Fruit fly (Drosophila melanogaster) whole organism, embryonic: ENCODE results near the gene e.
A peak's percentile ranks its signal among the peaks of the same experiment; 100 is the strongest.

Experiments used
- ATbp ChIP-seq: fragments of 200-800 bp; sonication (Bioruptor generic); optimal IDR thresholded peaks from 2 replicates; lab custom pipeline; 2017; ENCODE audit warnings: missing biosample characterization, mild to moderate bottlenecking, missing genetic modification characterization, missing genetic modification reagents
- Abd-B ChIP-seq: fragments of 200-800 bp; sonication (Bioruptor generic); optimal IDR thresholded peaks from 2 replicates; lab custom pipeline; 2018; ENCODE audit warnings: missing biosample characterization, mild to moderate bottlenecking, missing genetic modification characterization, moderate library complexity
- Aef1 ChIP-seq: fragments of 200-800 bp; sonication (Bioruptor generic); IDR thresholded peaks from 3 replicates; pipeline ENCODE4 v1.3.6; 2022; ENCODE audit warnings: missing biosample characterization, missing genetic modification characterization
- CG1024 ChIP-seq: fragments of 200-800 bp; sonication (Bioruptor generic); IDR thresholded peaks from 2 replicates; pipeline ENCODE4 v1.3.6; 2022; ENCODE audit warnings: missing biosample characterization, missing genetic modification characterization
- CG10543 ChIP-seq: fragments of 200-800 bp; sonication (Bioruptor generic); optimal IDR thresholded peaks from 3 replicates; lab custom pipeline; 2017; ENCODE audit warnings: missing biosample characterization, mild to moderate bottlenecking, missing genetic modification characterization, moderate library complexity
- CG11085 ChIP-seq: fragments of 200-800 bp; sonication (Bioruptor generic); IDR thresholded peaks from 2 replicates; pipeline ENCODE4 v1.3.6; 2022; ENCODE audit warnings: missing biosample characterization, missing genetic modification characterization
- CG12219 ChIP-seq: fragments of 200-800 bp; sonication (Bioruptor generic); optimal IDR thresholded peaks from 3 replicates; lab custom pipeline; 2018; ENCODE audit warnings: missing biosample characterization, mild to moderate bottlenecking, missing genetic modification characterization
- CG12659 ChIP-seq: fragments of 200-800 bp; sonication (Bioruptor generic); optimal IDR thresholded peaks from 3 replicates; lab custom pipeline; 2017; ENCODE audit warnings: mild to moderate bottlenecking, missing biosample characterization, missing genetic modification reagents, missing genetic modification characterization
- CG13296 ChIP-seq: fragments of 200-800 bp; sonication (Bioruptor generic); optimal IDR thresholded peaks from 3 replicates; lab custom pipeline; 2018; ENCODE audit warnings: missing biosample characterization, mild to moderate bottlenecking, missing genetic modification characterization
- CG1529 ChIP-seq: fragments of 200-800 bp; sonication (Bioruptor generic); optimal IDR thresholded peaks from 3 replicates; lab custom pipeline; 2018; ENCODE audit warnings: missing biosample characterization, missing genetic modification characterization
- CG18476 ChIP-seq: fragments of 200-800 bp; sonication (Bioruptor generic); optimal IDR thresholded peaks from 2 replicates; lab custom pipeline; 2016; ENCODE audit warnings: missing biosample characterization, mild to moderate bottlenecking, missing genetic modification characterization
- CG2202 ChIP-seq: fragments of 200-800 bp; sonication (Bioruptor generic); optimal IDR thresholded peaks from 2 replicates; lab custom pipeline; 2018; ENCODE audit warnings: missing biosample characterization, mild to moderate bottlenecking, missing genetic modification characterization
- CG3163 ChIP-seq: fragments of 200-800 bp; sonication (Bioruptor generic); optimal IDR thresholded peaks from 3 replicates; lab custom pipeline; 2016; ENCODE audit warnings: missing biosample characterization, missing genetic modification characterization
- CG32532 ChIP-seq: fragments of 200-800 bp; sonication (Bioruptor generic); IDR thresholded peaks from 2 replicates; pipeline ENCODE4 v1.3.6; 2022; ENCODE audit warnings: missing biosample characterization, missing genetic modification characterization
- CG3281 ChIP-seq: fragments of 200-800 bp; sonication (Bioruptor generic); optimal IDR thresholded peaks from 3 replicates; lab custom pipeline; 2017; ENCODE audit warnings: missing biosample characterization, mild to moderate bottlenecking, missing genetic modification characterization
- CG33557 ChIP-seq: fragments of 200-800 bp; sonication (Bioruptor generic); optimal IDR thresholded peaks from 2 replicates; lab custom pipeline; 2019; ENCODE audit warnings: missing biosample characterization, mild to moderate bottlenecking, missing genetic modification characterization, moderate library complexity
- CG34422 ChIP-seq: fragments of 200-800 bp; sonication (Bioruptor generic); IDR thresholded peaks from 3 replicates; pipeline ENCODE4 v1.3.6; 2022; ENCODE audit warnings: missing biosample characterization, missing genetic modification characterization
- CG3838 ChIP-seq: fragments of 200-800 bp; sonication (Bioruptor generic); optimal IDR thresholded peaks from 3 replicates; lab custom pipeline; 2016; ENCODE audit warnings: missing biosample characterization, missing genetic modification characterization
- CG4424 ChIP-seq: fragments of 200-800 bp; sonication (Bioruptor generic); optimal IDR thresholded peaks from 3 replicates; lab custom pipeline; 2016; ENCODE audit warnings: missing biosample characterization, missing genetic modification characterization
- CG4617 ChIP-seq: fragments of 200-800 bp; sonication (Bioruptor generic); optimal IDR thresholded peaks from 3 replicates; lab custom pipeline; 2016; ENCODE audit warnings: missing biosample characterization, missing genetic modification characterization, borderline replicate concordance
- CG4730 ChIP-seq: fragments of 200-800 bp; sonication (Bioruptor generic); IDR thresholded peaks from 2 replicates; pipeline ENCODE4 v1.3.6; 2022; ENCODE audit warnings: missing biosample characterization, missing genetic modification characterization
- CG6272 ChIP-seq: fragments of 200-800 bp; sonication (Bioruptor generic); IDR thresholded peaks from 2 replicates; pipeline ENCODE4 v1.3.6; 2022; ENCODE audit warnings: missing biosample characterization, missing genetic modification characterization
- CG6854 ChIP-seq: fragments of 200-800 bp; sonication (Bioruptor generic); optimal IDR thresholded peaks from 3 replicates; lab custom pipeline; 2017; ENCODE audit warnings: missing biosample characterization, mild to moderate bottlenecking, missing genetic modification characterization
- Camta ChIP-seq: fragments of 200-800 bp; sonication (Bioruptor generic); optimal IDR thresholded peaks from 2 replicates; lab custom pipeline; 2016; ENCODE audit warnings: missing biosample characterization, missing genetic modification characterization
- Chrac-16 ChIP-seq: fragments of 200-800 bp; sonication (Bioruptor generic); optimal IDR thresholded peaks from 3 replicates; lab custom pipeline; 2016; ENCODE audit warnings: missing biosample characterization, missing genetic modification characterization
- CkIIα-i1 ChIP-seq: fragments of 200-800 bp; sonication (Bioruptor generic); IDR thresholded peaks from 2 replicates; pipeline ENCODE4 v1.3.6; 2022; ENCODE audit warnings: missing biosample characterization, missing genetic modification characterization
- Dbx ChIP-seq: fragments of 200-800 bp; sonication (Bioruptor generic); IDR thresholded peaks from 3 replicates; pipeline ENCODE4 v1.3.6; 2022; ENCODE audit warnings: missing biosample characterization, missing genetic modification characterization
- Fer1 ChIP-seq: fragments of 200-800 bp; sonication (Bioruptor generic); optimal IDR thresholded peaks from 2 replicates; lab custom pipeline; 2017; ENCODE audit warnings: missing biosample characterization, mild to moderate bottlenecking, missing genetic modification characterization
- HHEX ChIP-seq: fragments of 200-800 bp; sonication (Bioruptor generic); optimal IDR thresholded peaks from 3 replicates; lab custom pipeline; 2017; ENCODE audit warnings: missing biosample characterization, mild to moderate bottlenecking, missing genetic modification characterization, missing genetic modification reagents
- HLHmδ ChIP-seq: fragments of 200-800 bp; sonication (Bioruptor generic); optimal IDR thresholded peaks from 2 replicates; lab custom pipeline; 2018; ENCODE audit warnings: missing biosample characterization, mild to moderate bottlenecking, missing genetic modification characterization, moderate library complexity
- Hr39 ChIP-seq: fragments of >200 bp; optimal IDR thresholded peaks from 2 replicates; lab custom pipeline; 2017
- Hsf ChIP-seq: fragments of 200-800 bp; sonication (Bioruptor generic); optimal IDR thresholded peaks from 3 replicates; lab custom pipeline; 2016; ENCODE audit warnings: missing biosample characterization, missing genetic modification characterization
- Neu2 ChIP-seq: fragments of 200-800 bp; sonication (Bioruptor generic); optimal IDR thresholded peaks from 3 replicates; lab custom pipeline; 2016; ENCODE audit warnings: missing biosample characterization, missing genetic modification characterization, borderline replicate concordance
- Pdp1 ChIP-seq, 2 experiments: fragments of 200-800 bp; sonication (Bioruptor generic); optimal IDR thresholded peaks; 3 replicates each; lab custom pipeline; 2016; ENCODE audit warnings: missing biosample characterization in 2 of 2, missing genetic modification characterization in 2 of 2, mild to moderate bottlenecking in 1 of 2, moderate library complexity in 1 of 2
- Scr ChIP-seq: fragments of 200-800 bp; sonication (Bioruptor generic); IDR thresholded peaks from 2 replicates; pipeline ENCODE4 v1.3.6; 2022; ENCODE audit warnings: missing biosample characterization, missing genetic modification characterization; ENCODE audit not compliant: partially characterized antibody
- Ssrp ChIP-seq: fragments of 200-800 bp; sonication (Bioruptor generic); optimal IDR thresholded peaks from 2 replicates; lab custom pipeline; 2018; ENCODE audit warnings: missing biosample characterization, mild to moderate bottlenecking, missing genetic modification characterization, moderate library complexity
- bigmax ChIP-seq: fragments of 200-800 bp; sonication (Bioruptor generic); optimal IDR thresholded peaks from 2 replicates; lab custom pipeline; 2018; ENCODE audit warnings: missing biosample characterization, mild to moderate bottlenecking, missing genetic modification characterization
- crp ChIP-seq, 2 experiments: fragments of 200-800 bp; sonication (Bioruptor generic); optimal IDR thresholded peaks; 2 replicates in 1 of 2; 3 replicates in 1 of 2; lab custom pipeline; 2017; ENCODE audit warnings: missing biosample characterization in 2 of 2, missing genetic modification characterization in 2 of 2, mild to moderate bottlenecking in 1 of 2, moderate library complexity in 1 of 2
- emc ChIP-seq: fragments of 200-800 bp; sonication (Bioruptor generic); optimal IDR thresholded peaks from 2 replicates; lab custom pipeline; 2016; ENCODE audit warnings: missing biosample characterization, missing genetic modification characterization
- gem ChIP-seq: fragments of 200-800 bp; sonication (Bioruptor generic); optimal IDR thresholded peaks from 2 replicates; lab custom pipeline; 2019; ENCODE audit warnings: missing biosample characterization, mild to moderate bottlenecking, missing genetic modification characterization, moderate library complexity
- pho ChIP-seq: fragments of 200-800 bp; sonication (Bioruptor generic); optimal IDR thresholded peaks from 2 replicates; lab custom pipeline; 2016; ENCODE audit warnings: missing biosample characterization, missing genetic modification characterization
- pros ChIP-seq: fragments of 200-800 bp; sonication (Bioruptor generic); optimal IDR thresholded peaks from 3 replicates; lab custom pipeline; 2019; ENCODE audit warnings: missing biosample characterization, mild to moderate bottlenecking, missing genetic modification characterization, moderate library complexity
- psq ChIP-seq: fragments of 200-800 bp; sonication (Bioruptor generic); optimal IDR thresholded peaks from 2 replicates; lab custom pipeline; 2017; ENCODE audit warnings: missing biosample characterization, missing genetic modification characterization
- row ChIP-seq: fragments of 200-800 bp; sonication (Bioruptor generic); IDR thresholded peaks from 3 replicates; pipeline ENCODE4 v1.3.6; 2022; ENCODE audit warnings: missing biosample characterization, missing genetic modification characterization
- salm ChIP-seq: fragments of 200-800 bp; sonication (Bioruptor generic); optimal IDR thresholded peaks from 2 replicates; lab custom pipeline; 2018; ENCODE audit warnings: missing biosample characterization, mild to moderate bottlenecking, missing genetic modification characterization
- shn ChIP-seq: fragments of 200-800 bp; sonication (Bioruptor generic); optimal IDR thresholded peaks from 3 replicates; lab custom pipeline; 2016; ENCODE audit warnings: missing biosample characterization, missing genetic modification characterization
- trem ChIP-seq: fragments of 200-800 bp; optimal IDR thresholded peaks from 3 replicates; lab custom pipeline; 2019; ENCODE audit warnings: missing biosample characterization, mild to moderate bottlenecking, missing genetic modification characterization, moderate library complexity
- tup ChIP-seq: fragments of 200-800 bp; sonication (Bioruptor generic); optimal IDR thresholded peaks from 2 replicates; lab custom pipeline; 2016; ENCODE audit warnings: missing biosample characterization, mild to moderate bottlenecking, missing genetic modification characterization, moderate library complexity
- yki ChIP-seq: fragments of >200 bp; optimal IDR thresholded peaks from 3 replicates; lab custom pipeline; 2018
- zen ChIP-seq: fragments of 200-800 bp; sonication (Bioruptor generic); optimal IDR thresholded peaks from 3 replicates; lab custom pipeline; 2018; ENCODE audit warnings: missing biosample characterization, mild to moderate bottlenecking, missing genetic modification characterization, moderate library complexity

Gene e

dm6 chr3R:21223453-21224057 is 13.4 kb downstream of the e start, which contains the start of the genes CG3337 and Nelf-A (continued):
- TF ChIP-seq bigmax (GFP tag; lab: Kevin White, UChicago) (peak; percentile 61), trem (tag; lab: Kevin White, UChicago) (peak; percentile 75), CG6854 (no peak), Fer1 (GFP tag; lab: Kevin White, UChicago) (peak; percentile 15), CG33557 (peak; percentile 53), CG4730 (no peak), Aef1 (peak; percentile 56; the same call in 2 of the 3 replicates), ATbp (GFP tag; lab: Kevin White, UChicago) (no peak), Pdp1 (GFP tag; optimal IDR thresholded peaks at IDR 0.05; lab: Kevin White, UChicago) (peak; percentile 69 to 71), row (GFP tag; lab: Robert Waterston, UW) (peak; percentile 54), Scr (GFP tag; lab: Robert Waterston, UW) (peak; percentile 78), zen (peak; percentile 45), CG4424 (GFP tag; lab: Kevin White, UChicago) (peak; percentile 62), Hr39 (lab: Kevin White, UChicago) (no peak), gem (tag; lab: Kevin White, UChicago) (no peak), CG1024 (GFP tag; lab: Robert Waterston, UW) (peak; percentile 65; the same call in 1 of the 2 replicates), Ssrp (tag; lab: Kevin White, UChicago) (no peak), CG34422 (GFP tag; lab: Robert Waterston, UW) (peak; percentile 91), CG12219 (GFP tag; lab: Kevin White, UChicago) (no peak), pho (GFP tag; lab: Kevin White, UChicago) (peak; percentile 84), CG3281 (GFP tag; lab: Kevin White, UChicago) (peak; percentile 51), CG12659 (peak; percentile 88), HLHmδ (GFP tag; lab: Kevin White, UChicago) (peak; percentile 67), CG2202 (tag; lab: Kevin White, UChicago) (no peak), CG3838 (GFP tag; lab: Kevin White, UChicago) (no peak), CG18476 (peak; percentile 29), CG3163 (GFP tag; lab: Kevin White, UChicago) (peak; percentile 73), Abd-B (peak; percentile 40), CG13296 (peak; percentile 40), Camta (GFP tag; lab: Kevin White, UChicago) (peak; percentile 77), CG10543 (GFP tag; lab: Kevin White, UChicago) (peak; percentile 79), CG32532 (GFP tag; lab: Robert Waterston, UW) (peak; percentile 79), salm (no peak), CG6272 (GFP tag; lab: Robert Waterston, UW) (peak; percentile 66), CkIIα-i1 (GFP tag; lab: Robert Waterston, UW) (no peak), pros (GFP tag; lab: Kevin White, UChicago) (no peak), Chrac-16 (peak; percentile 68), HHEX (GFP tag; lab: Kevin White, UChicago) (peak; percentile 64), shn (GFP tag; lab: Kevin White, UChicago) (peak; percentile 84), CG11085 (GFP tag; lab: Robert Waterston, UW) (peak; percentile 71; the same call in 1 of the 2 replicates), tup (GFP tag; lab: Kevin White, UChicago) (peak; percentile 23), CG1529 (GFP tag; lab: Kevin White, UChicago) (no peak), crp (GFP tag; optimal IDR thresholded peaks at IDR 0.05; lab: Kevin White, UChicago) (peak in 1 of 2 experiments; percentile 53), CG4617 (GFP tag; lab: Kevin White, UChicago) (peak; percentile 98), yki (lab: Kevin White, UChicago) (no peak), psq (peak; percentile 25), Dbx (peak; percentile 86), Neu2 (GFP tag; lab: Kevin White, UChicago) (peak; percentile 22), Hsf (GFP tag; lab: Kevin White, UChicago) (peak; percentile 76), emc (GFP tag; lab: Kevin White, UChicago) (peak; percentile 52)
